Worm (Caenorhabditis elegans): ENCODE results near the gene let-19.

- TF ChIP-seq unc-62 (GFP tag; optimal IDR thresholded peaks at IDR 0.05) (no peak), nhr-12 (tag; optimal IDR thresholded peaks at IDR 0.05) (no peak)
These were observed 28.9 kb downstream of the let-19 start for ce11 chrII:8799725-8800124.

All from whole organism, mixed stage, embryonic.